Worm (Caenorhabditis elegans): Measurements from ENCODE around the gene F23H11.4.

Gene F23H11.4

DNA sequence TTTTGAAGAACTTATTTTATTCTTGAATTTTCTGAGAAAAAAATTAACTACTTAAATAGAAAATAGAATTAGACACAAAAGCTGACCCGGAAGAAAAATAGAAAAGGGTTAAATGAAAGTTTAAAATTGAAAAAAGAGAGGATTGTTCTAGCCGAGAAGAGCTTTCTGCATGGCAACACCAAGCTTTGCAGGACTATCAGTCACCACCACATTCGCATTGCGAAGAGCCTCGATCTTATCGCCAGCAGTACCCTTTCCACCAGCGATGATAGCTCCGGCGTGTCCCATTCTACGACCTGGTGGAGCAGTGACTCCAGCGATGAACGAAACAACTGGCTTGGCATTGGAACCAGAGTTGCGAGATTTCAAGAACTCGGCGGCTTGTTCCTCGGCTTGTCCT, 7.2 kb downstream of the F23H11.4 start:
- no peak for TF ChIP-seq nhr-129 (tag; optimal IDR thresholded peaks at IDR 0.05)
- no peak for TF ChIP-seq ceh-16 (tag; optimal IDR thresholded peaks at IDR 0.05)
- no peak for TF ChIP-seq skn-1 (tag; optimal IDR thresholded peaks at IDR 0.05)
- TF ChIP-seq nhr-23 (tag; optimal IDR thresholded peaks at IDR 0.05), result no peak
- TF ChIP-seq ceh-82 (tag; optimal IDR thresholded peaks at IDR 0.05), result no peak

DNA sequence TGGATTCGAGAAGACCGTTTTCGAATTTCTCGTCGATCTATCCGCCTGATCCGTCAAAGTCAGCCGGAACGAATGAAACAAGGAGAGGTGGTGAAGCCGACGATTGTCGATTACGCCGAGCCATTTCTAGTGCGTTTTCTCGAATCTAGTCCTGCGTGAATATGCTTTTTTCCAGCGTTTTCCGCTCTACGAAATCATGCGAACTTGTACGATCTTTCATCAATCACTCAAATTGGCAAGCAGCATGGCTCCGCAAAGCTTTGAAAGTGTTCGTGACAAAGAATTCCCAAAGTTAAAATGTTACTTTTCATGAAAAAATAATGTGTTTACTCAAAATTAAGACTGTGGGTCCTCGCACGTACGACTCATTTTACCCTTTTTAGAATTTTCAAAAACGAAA, 10.4 kb downstream of the F23H11.4 start:
- TF ChIP-seq ceh-82 (tag; optimal IDR thresholded peaks at IDR 0.05) (no peak), C34F6.9 (tag; optimal IDR thresholded peaks at IDR 0.05) (no peak), unc-39 (tag; optimal IDR thresholded peaks at IDR 0.05) (no peak), ztf-11 (tag; optimal IDR thresholded peaks at IDR 0.05) (no peak), nhr-12 (tag; optimal IDR thresholded peaks at IDR 0.05) (no peak), skn-1 (tag; optimal IDR thresholded peaks at IDR 0.05) (no peak), elt-1 (tag; optimal IDR thresholded peaks at IDR 0.05) (no peak), F13H6.1 (tag; optimal IDR thresholded peaks at IDR 0.05) (no peak), snpc-4 (tag; optimal IDR thresholded peaks at IDR 0.05) (no peak)

ce11 chrIII:895525-895924, 11.8 kb downstream of the F23H11.4 start, which contains the start of the genes ztf-18 and F23H11.2:
TSS of gene ztf-18 (minus strand) at chrIII:895712.
TSS of gene F23H11.2 (plus strand) at chrIII:895747.
- TF ChIP-seq sem-4 (tag; optimal IDR thresholded peaks at IDR 0.05), result peak; percentile 50
- no peak for TF ChIP-seq C34F6.9 (tag; optimal IDR thresholded peaks at IDR 0.05)

- TF ChIP-seq nhr-11 (tag; optimal IDR thresholded peaks at IDR 0.05) (no peak), fos-1 (tag; optimal IDR thresholded peaks at IDR 0.05) (peak; percentile 71)
These were observed 16.3 kb downstream of the F23H11.4 start, which contains the start of gene T24C4.10 for ce11 chrIII:891014-891413. TSS of gene T24C4.10 (minus strand) at chrIII:891243.

- TF ChIP-seq elt-3 (tag; optimal IDR thresholded peaks at IDR 0.05) (no peak), C34F6.9 (tag; optimal IDR thresholded peaks at IDR 0.05) (peak; percentile 64), lsy-2 (tag; optimal IDR thresholded peaks at IDR 0.05) (peak in 1 of 2 experiments; percentile 69), unc-55 (GFP tag; optimal IDR thresholded peaks at IDR 0.05) (peak; percentile 11)
These were observed 18.3 kb downstream of the F23H11.4 start for ce11 chrIII:888983-889549.

DNA sequence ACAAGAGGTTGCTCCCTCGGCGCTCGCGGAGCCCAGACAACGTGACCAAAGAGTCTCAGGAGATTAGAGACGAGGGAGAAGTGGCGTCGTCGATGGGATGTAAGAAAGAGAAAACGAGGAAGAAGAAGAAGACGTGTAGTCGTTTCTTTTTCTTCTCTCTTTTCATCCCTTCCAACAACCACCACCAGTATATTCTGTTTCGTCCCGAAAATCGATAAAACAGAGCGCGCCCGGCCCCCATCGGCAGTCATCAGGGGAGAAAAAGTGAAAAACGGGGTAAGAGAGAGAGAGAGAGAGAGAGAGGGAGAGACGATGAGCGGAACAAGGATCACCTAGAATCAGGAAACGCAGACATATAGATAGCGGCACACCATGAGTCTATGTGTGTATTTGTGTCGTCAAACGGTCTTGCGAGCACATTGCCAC, 19.5 kb downstream of the F23H11.4 start:
- no peak for TF ChIP-seq ztf-1 (GFP tag; conservative IDR thresholded peaks at IDR 0.05)
- TF ChIP-seq gmeb-1 (tag; optimal IDR thresholded peaks at IDR 0.05), result peak; percentile 53
- no peak for TF ChIP-seq ceh-16 (tag; optimal IDR thresholded peaks at IDR 0.05)
- TF ChIP-seq nhr-12 (tag; optimal IDR thresholded peaks at IDR 0.05), result no peak
- peak; percentile 28 for TF ChIP-seq zag-1 (tag; optimal IDR thresholded peaks at IDR 0.05)
- TF ChIP-seq ztf-11 (tag; optimal IDR thresholded peaks at IDR 0.05), result no peak
- peak; percentile 93 for TF ChIP-seq unc-55 (GFP tag; optimal IDR thresholded peaks at IDR 0.05)
- peak; percentile 72 for TF ChIP-seq mab-5 (tag; optimal IDR thresholded peaks at IDR 0.05)
- no peak for TF ChIP-seq lin-39 (tag; optimal IDR thresholded peaks at IDR 0.05)
- no peak for TF ChIP-seq peb-1 (tag; optimal IDR thresholded peaks at IDR 0.05)
- no peak for TF ChIP-seq snpc-4 (tag; optimal IDR thresholded peaks at IDR 0.05)
- no peak for TF ChIP-seq unc-39 (tag; optimal IDR thresholded peaks at IDR 0.05)
- no peak for TF ChIP-seq nhr-77 (tag; optimal IDR thresholded peaks at IDR 0.05)
- TF ChIP-seq sma-3 (GFP tag; optimal IDR thresholded peaks at IDR 0.05), result peak; percentile 40
- TF ChIP-seq aly-2 (tag; optimal IDR thresholded peaks at IDR 0.05), result no peak
- no peak for TF ChIP-seq elt-1 (tag; optimal IDR thresholded peaks at IDR 0.05)
- peak; percentile 43 for TF ChIP-seq fos-1 (tag; optimal IDR thresholded peaks at IDR 0.05)
- TF ChIP-seq R02D3.7 (tag; optimal IDR thresholded peaks at IDR 0.05), result no peak
- no peak for TF ChIP-seq dmd-4 (tag; optimal IDR thresholded peaks at IDR 0.05)
- peak; percentile 72 for TF ChIP-seq F13H6.1 (tag; optimal IDR thresholded peaks at IDR 0.05)
- TF ChIP-seq egl-27 (tag; optimal IDR thresholded peaks at IDR 0.05), result no peak
- TF ChIP-seq nhr-25 (tag; optimal IDR thresholded peaks at IDR 0.05), result no peak
- TF ChIP-seq mdl-1 (tag; optimal IDR thresholded peaks at IDR 0.05), result peak; percentile 12 to 72
- TF ChIP-seq mbf-1 (tag; optimal IDR thresholded peaks at IDR 0.05), result no peak
- TF ChIP-seq nhr-237 (tag; optimal IDR thresholded peaks at IDR 0.05), result no peak
- peak; percentile 71 for TF ChIP-seq Y55F3AM.14 (GFP tag; optimal IDR thresholded peaks at IDR 0.05)
- TF ChIP-seq nhr-129 (tag; optimal IDR thresholded peaks at IDR 0.05), result peak; percentile 73
- TF ChIP-seq lin-13 (GFP tag; optimal IDR thresholded peaks at IDR 0.05), result peak; percentile 55
- peak; percentile 80 for TF ChIP-seq blmp-1 (tag; optimal IDR thresholded peaks at IDR 0.05; ENCODE audit: insufficient read depth)
- no peak for TF ChIP-seq nhr-11 (tag; optimal IDR thresholded peaks at IDR 0.05)
- no peak for TF ChIP-seq nhr-23 (tag; optimal IDR thresholded peaks at IDR 0.05)
- TF ChIP-seq nhr-10 (tag; optimal IDR thresholded peaks at IDR 0.05), result no peak
- peak; percentile 79 for TF ChIP-seq C34F6.9 (tag; optimal IDR thresholded peaks at IDR 0.05)
- no peak for TF ChIP-seq elt-3 (tag; optimal IDR thresholded peaks at IDR 0.05)
- peak; percentile 68 for TF ChIP-seq sma-9 (GFP tag; optimal IDR thresholded peaks at IDR 0.05)
- no peak for TF ChIP-seq sma-9 (tag; optimal IDR thresholded peaks at IDR 0.05)
- TF ChIP-seq ztf-4 (tag; optimal IDR thresholded peaks at IDR 0.05), result peak; percentile 23

Measured in whole organism, L2 larva.